Worm (Caenorhabditis elegans) whole organism, midembryonic: Measurements from ENCODE around the gene ntl-9.

Source experiments
- flt-1 ChIP-seq: fragments of 200-800 bp; sonication (Bioruptor generic); IDR thresholded peaks from 2 replicates; pipeline ENCODE4 v1.3.6; 2022; ENCODE audit warnings: missing genetic modification characterization, missing compliant biosample characterization
- med-1 ChIP-seq: sonication (generic microtip); optimal IDR thresholded peaks from 2 replicates; lab custom pipeline; 2017; ENCODE audit warnings: missing genetic modification characterization, mild to moderate bottlenecking, missing compliant biosample characterization, antibody characterized with exemption, missing genetic modification reagents; ENCODE audit not compliant: insufficient read depth

ce11 chrIII:4967236-4967635 is 22.9 kb downstream of the ntl-9 start:
- no peak for TF ChIP-seq flt-1 (GFP tag; lab: Robert Waterston, UW)
- no peak for TF ChIP-seq med-1 (GFP tag; lab: Kevin White, UChicago)
